Fruit fly (Drosophila melanogaster) whole organism, prepupa: ENCODE results near the gene Yip1d1.

Experiments used
- Blimp-1 ChIP-seq: fragments of 200-800 bp; sonication (Bioruptor generic); optimal IDR thresholded peaks from 3 replicates; lab custom pipeline; 2017; ENCODE audit warnings: missing biosample characterization, missing genetic modification characterization, mild to moderate bottlenecking, moderate library complexity, missing genetic modification reagents
- CG10631 ChIP-seq: fragments of 200-800 bp; sonication (Bioruptor generic); optimal IDR thresholded peaks from 2 replicates; lab custom pipeline; 2016; ENCODE audit warnings: missing biosample characterization, missing genetic modification characterization
- CG11294 ChIP-seq: fragments of 200-800 bp; sonication (Bioruptor generic); IDR thresholded peaks from 2 replicates; pipeline ENCODE4 v1.3.6; 2022; ENCODE audit warnings: missing biosample characterization, missing genetic modification characterization
- CG11762 ChIP-seq: fragments of 200-800 bp; sonication (Bioruptor generic); optimal IDR thresholded peaks from 3 replicates; lab custom pipeline; 2016; ENCODE audit warnings: missing biosample characterization, missing genetic modification characterization; ENCODE audit not compliant: insufficient read depth
- CG1621 ChIP-seq: fragments of 200-800 bp; sonication (Bioruptor generic); optimal IDR thresholded peaks from 3 replicates; lab custom pipeline; 2018; ENCODE audit warnings: missing biosample characterization, mild to moderate bottlenecking, missing genetic modification characterization
- CG16779 ChIP-seq: fragments of 200-800 bp; sonication (Bioruptor generic); optimal IDR thresholded peaks from 3 replicates; lab custom pipeline; 2017; ENCODE audit warnings: missing biosample characterization, mild to moderate bottlenecking, missing genetic modification characterization
- CG3032 ChIP-seq: fragments of 200-800 bp; optimal IDR thresholded peaks from 2 replicates; lab custom pipeline; 2019; ENCODE audit warnings: missing biosample characterization, mild to moderate bottlenecking, missing genetic modification characterization, moderate library complexity
- CG31627 ChIP-seq: fragments of 200-800 bp; sonication (Bioruptor generic); optimal IDR thresholded peaks from 3 replicates; lab custom pipeline; 2016; ENCODE audit warnings: missing biosample characterization, missing genetic modification characterization
- CG32006 ChIP-seq: fragments of 200-800 bp; sonication (Bioruptor generic); optimal IDR thresholded peaks from 3 replicates; lab custom pipeline; 2017; ENCODE audit warnings: missing biosample characterization, mild to moderate bottlenecking, missing genetic modification characterization
- CG34406 ChIP-seq: fragments of 200-800 bp; sonication (Bioruptor generic); optimal IDR thresholded peaks from 3 replicates; lab custom pipeline; 2016; ENCODE audit warnings: missing biosample characterization, missing genetic modification characterization
- CG3919 ChIP-seq: fragments of 200-800 bp; sonication (Bioruptor generic); optimal IDR thresholded peaks from 3 replicates; lab custom pipeline; 2016; ENCODE audit warnings: missing biosample characterization, missing genetic modification characterization
- CG6163 ChIP-seq: fragments of 200-800 bp; sonication (Bioruptor generic); IDR thresholded peaks from 3 replicates; pipeline ENCODE4 v1.3.6; 2022; ENCODE audit warnings: missing biosample characterization, missing genetic modification characterization
- CG6808 ChIP-seq: fragments of 200-800 bp; sonication (Bioruptor generic); optimal IDR thresholded peaks from 3 replicates; lab custom pipeline; 2017; ENCODE audit warnings: missing biosample characterization, missing genetic modification characterization, mild to moderate bottlenecking, moderate library complexity, missing genetic modification reagents
- CG7368 ChIP-seq: fragments of 200-800 bp; sonication (Bioruptor generic); optimal IDR thresholded peaks from 3 replicates; lab custom pipeline; 2016; ENCODE audit warnings: missing biosample characterization, missing genetic modification characterization
- CG8119 ChIP-seq: fragments of 200-800 bp; sonication (Bioruptor generic); IDR thresholded peaks from 3 replicates; pipeline ENCODE4 v1.3.6; 2022; ENCODE audit warnings: missing biosample characterization, missing genetic modification characterization
- CG8632 ChIP-seq: fragments of 200-800 bp; sonication (Bioruptor generic); optimal IDR thresholded peaks from 3 replicates; lab custom pipeline; 2016; ENCODE audit warnings: missing biosample characterization, missing genetic modification characterization
- CG9139 ChIP-seq: fragments of 200-800 bp; sonication (Bioruptor generic); optimal IDR thresholded peaks from 3 replicates; lab custom pipeline; 2017; ENCODE audit warnings: missing biosample characterization, mild to moderate bottlenecking, missing genetic modification characterization
- Eip75B ChIP-seq: fragments of 200-800 bp; sonication (Bioruptor generic); optimal IDR thresholded peaks from 3 replicates; lab custom pipeline; 2016; ENCODE audit warnings: missing biosample characterization, missing genetic modification characterization
- Eip78C ChIP-seq: fragments of 200-800 bp; sonication (Bioruptor generic); peaks from one replicate; lab custom pipeline; 2016; ENCODE audit warnings: missing biosample characterization, missing genetic modification characterization
- Ets96B ChIP-seq: fragments of 200-800 bp; optimal IDR thresholded peaks from 2 replicates; lab custom pipeline; 2019; ENCODE audit warnings: missing biosample characterization, mild to moderate bottlenecking, missing genetic modification characterization, moderate library complexity
- Hr38 ChIP-seq: sonication (Bioruptor generic); optimal IDR thresholded peaks from 2 replicates; lab custom pipeline; 2016; ENCODE audit warnings: missing biosample characterization, missing genetic modification characterization
- Hr39 ChIP-seq: fragments of 200-800 bp; sonication (Bioruptor generic); optimal IDR thresholded peaks from 2 replicates; lab custom pipeline; 2016; ENCODE audit warnings: missing biosample characterization, missing genetic modification characterization
- Met ChIP-seq: fragments of 200-800 bp; sonication (Bioruptor generic); optimal IDR thresholded peaks from 3 replicates; lab custom pipeline; 2016; ENCODE audit warnings: missing biosample characterization, missing genetic modification characterization
- OdsH ChIP-seq: fragments of 200-800 bp; sonication (Bioruptor generic); optimal IDR thresholded peaks from 3 replicates; lab custom pipeline; 2016; ENCODE audit warnings: missing biosample characterization, missing genetic modification characterization
- Smox ChIP-seq: fragments of 200-800 bp; sonication (Bioruptor generic); optimal IDR thresholded peaks from 3 replicates; lab custom pipeline; 2016; ENCODE audit warnings: missing biosample characterization, missing genetic modification characterization
- Sox102F ChIP-seq: fragments of 200-800 bp; sonication (Bioruptor generic); optimal IDR thresholded peaks from 2 replicates; lab custom pipeline; 2016; ENCODE audit warnings: missing biosample characterization, mild to moderate bottlenecking, missing genetic modification characterization
- Sox14 ChIP-seq: fragments of 200-800 bp; sonication (Bioruptor generic); optimal IDR thresholded peaks from 3 replicates; lab custom pipeline; 2016; ENCODE audit warnings: missing biosample characterization, missing genetic modification characterization
- Sox15 ChIP-seq: fragments of 200-800 bp; sonication (Bioruptor generic); optimal IDR thresholded peaks from 3 replicates; lab custom pipeline; 2016; ENCODE audit warnings: missing biosample characterization, missing genetic modification characterization
- achi ChIP-seq: fragments of 200-800 bp; sonication (Bioruptor generic); optimal IDR thresholded peaks from 3 replicates; lab custom pipeline; 2016; ENCODE audit warnings: missing biosample characterization, missing genetic modification characterization
- cyc ChIP-seq: fragments of 200-800 bp; sonication (Bioruptor generic); optimal IDR thresholded peaks from 3 replicates; lab custom pipeline; 2016; ENCODE audit warnings: missing biosample characterization, missing genetic modification characterization
- dsx ChIP-seq: fragments of 200-800 bp; optimal IDR thresholded peaks from 3 replicates; lab custom pipeline; 2019; ENCODE audit warnings: missing biosample characterization, mild to moderate bottlenecking, missing genetic modification characterization, moderate library complexity; ENCODE audit not compliant: poor library complexity, severe bottlenecking
- eg ChIP-seq: fragments of 200-800 bp; sonication (Bioruptor generic); IDR thresholded peaks from 3 replicates; pipeline ENCODE4 v1.3.6; 2022; ENCODE audit warnings: missing biosample characterization, missing genetic modification characterization
- esn ChIP-seq: fragments of 200-800 bp; sonication (Bioruptor generic); optimal IDR thresholded peaks from 2 replicates; lab custom pipeline; 2016; ENCODE audit warnings: missing biosample characterization, mild to moderate bottlenecking, missing genetic modification characterization, moderate library complexity
- fd59A ChIP-seq: fragments of 200-800 bp; sonication (Bioruptor generic); optimal IDR thresholded peaks from 2 replicates; lab custom pipeline; 2017; ENCODE audit warnings: missing biosample characterization, mild to moderate bottlenecking, missing genetic modification characterization, missing genetic modification reagents
- lz ChIP-seq: fragments of 200-800 bp; sonication (Bioruptor generic); optimal IDR thresholded peaks from 3 replicates; lab custom pipeline; 2016; ENCODE audit warnings: missing biosample characterization, missing genetic modification characterization
- pdm3 ChIP-seq: fragments of 200-800 bp; sonication (Bioruptor generic); optimal IDR thresholded peaks from 3 replicates; lab custom pipeline; 2016; ENCODE audit warnings: missing biosample characterization, missing genetic modification characterization
- salr ChIP-seq, 2 experiments: fragments of 200-800 bp; sonication (Bioruptor generic); optimal IDR thresholded peaks; 3 replicates each; lab custom pipeline; 2016 to 2018; ENCODE audit warnings: missing biosample characterization in 2 of 2, missing genetic modification characterization in 2 of 2, mild to moderate bottlenecking in 1 of 2
- spab ChIP-seq: fragments of 200-800 bp; sonication (Bioruptor generic); optimal IDR thresholded peaks from 2 replicates; lab custom pipeline; 2017; ENCODE audit warnings: missing biosample characterization, mild to moderate bottlenecking, missing genetic modification characterization, missing genetic modification reagents
- svp ChIP-seq: fragments of 200-800 bp; sonication (Bioruptor generic); peaks from one replicate; lab custom pipeline; 2016; ENCODE audit warnings: missing biosample characterization, missing genetic modification characterization
- topi ChIP-seq: fragments of 200-800 bp; sonication (Bioruptor generic); optimal IDR thresholded peaks from 3 replicates; lab custom pipeline; 2016; ENCODE audit warnings: missing biosample characterization, missing genetic modification characterization

Yip1d1 gene

dm6 chr2L:13004059-13004870 lies 3.8 kb upstream of the Yip1d1 start, which contains the start of the genes Vha68-1 and mTor (continued):
- TF ChIP-seq CG16779 (tag; lab: Kevin White, UChicago) (no peak), Hr38 (GFP tag; lab: Kevin White, UChicago) (no peak), Eip78C (no peak), CG3919 (GFP tag; lab: Kevin White, UChicago) (no peak), CG11762 (GFP tag; lab: Kevin White, UChicago) (peak; percentile 55), fd59A (GFP tag; lab: Kevin White, UChicago) (peak; percentile 35), CG7368 (GFP tag; lab: Kevin White, UChicago) (no peak), CG34406 (GFP tag; lab: Kevin White, UChicago) (peak; percentile 77), CG1621 (tag; lab: Kevin White, UChicago) (peak; percentile 57), Sox15 (GFP tag; lab: Kevin White, UChicago) (peak; percentile 78), OdsH (GFP tag; lab: Kevin White, UChicago) (peak; percentile 87), topi (GFP tag; lab: Kevin White, UChicago) (peak; percentile 71), Blimp-1 (peak; percentile 4), CG11294 (GFP tag; lab: Robert Waterston, UW) (peak; percentile 72), Eip75B (GFP tag; lab: Kevin White, UChicago) (no peak), CG10631 (GFP tag; lab: Kevin White, UChicago) (no peak)

dm6 chr2L:13003659-13004058 lies 3.2 kb upstream of the Yip1d1 start:
- TF ChIP-seq Hr39 (GFP tag; lab: Kevin White, UChicago) (no peak), CG8119 (GFP tag; lab: Robert Waterston, UW) (no peak), esn (GFP tag; lab: Kevin White, UChicago) (no peak), salr (GFP tag; optimal IDR thresholded peaks at IDR 0.05; lab: Kevin White, UChicago) (no peak), CG34406 (GFP tag; lab: Kevin White, UChicago) (no peak), OdsH (GFP tag; lab: Kevin White, UChicago) (no peak), Ets96B (tag; lab: Kevin White, UChicago) (no peak), CG31627 (GFP tag; lab: Kevin White, UChicago) (no peak), CG11762 (GFP tag; lab: Kevin White, UChicago) (no peak), CG1621 (tag; lab: Kevin White, UChicago) (no peak), spab (GFP tag; lab: Kevin White, UChicago) (no peak), eg (GFP tag; lab: Robert Waterston, UW) (no peak), CG9139 (GFP tag; lab: Kevin White, UChicago) (no peak), Eip75B (GFP tag; lab: Kevin White, UChicago) (no peak), Smox (GFP tag; lab: Kevin White, UChicago) (no peak), cyc (GFP tag; lab: Kevin White, UChicago) (no peak), dsx (GFP tag; lab: Kevin White, UChicago) (no peak)

- no peak for TF ChIP-seq cyc (GFP tag; lab: Kevin White, UChicago)
- no peak for TF ChIP-seq CG3919 (GFP tag; lab: Kevin White, UChicago)
- TF ChIP-seq CG9139 (GFP tag; lab: Kevin White, UChicago) = no peak
- no peak for TF ChIP-seq pdm3 (GFP tag; lab: Kevin White, UChicago)
- TF ChIP-seq Sox14 (GFP tag; lab: Kevin White, UChicago) = no peak
- TF ChIP-seq Smox (GFP tag; lab: Kevin White, UChicago) = no peak
- TF ChIP-seq Eip75B (GFP tag; lab: Kevin White, UChicago) = no peak
- TF ChIP-seq Hr38 (GFP tag; lab: Kevin White, UChicago) = no peak
- no peak for TF ChIP-seq CG3032 (tag; lab: Kevin White, UChicago)
Observed at dm6 chr2L:12985043-12985442, 15.4 kb downstream of the Yip1d1 start.

- TF ChIP-seq Sox15 (GFP tag; lab: Kevin White, UChicago) (no peak), Eip78C (no peak), esn (GFP tag; lab: Kevin White, UChicago) (peak; percentile 24), achi (GFP tag; lab: Kevin White, UChicago) (peak; percentile 18), lz (GFP tag; lab: Kevin White, UChicago) (peak; percentile 1), OdsH (GFP tag; lab: Kevin White, UChicago) (peak; percentile 10), CG6163 (GFP tag; lab: Robert Waterston, UW) (peak; percentile 55; the same call in 2 of the 3 replicates), CG8632 (peak; percentile 3), Met (GFP tag; lab: Kevin White, UChicago) (no peak), CG6808 (GFP tag; lab: Kevin White, UChicago) (no peak), fd59A (GFP tag; lab: Kevin White, UChicago) (peak; percentile 12), svp (GFP tag; lab: Kevin White, UChicago) (peak; percentile 48), Sox14 (GFP tag; lab: Kevin White, UChicago) (peak; percentile 10), CG32006 (GFP tag; lab: Kevin White, UChicago) (peak; percentile 34), pdm3 (GFP tag; lab: Kevin White, UChicago) (peak; percentile 9), Sox102F (peak; percentile 30), CG11762 (GFP tag; lab: Kevin White, UChicago) (no peak), CG10631 (GFP tag; lab: Kevin White, UChicago) (no peak), Smox (GFP tag; lab: Kevin White, UChicago) (peak; percentile 14)
Observed at dm6 chr2L:12982107-12982506, 18.3 kb downstream of the Yip1d1 start.
